Fruit fly (Drosophila melanogaster) whole organism, embryonic: Measurements from ENCODE around the gene UQCR-6.4L.

Experiments used
- Abd-B ChIP-seq: fragments of 200-800 bp; sonication (Bioruptor generic); optimal IDR thresholded peaks from 2 replicates; lab custom pipeline; 2018; ENCODE audit warnings: missing biosample characterization, mild to moderate bottlenecking, missing genetic modification characterization, moderate library complexity
- Ada2b ChIP-seq: fragments of 200-800 bp; sonication (Bioruptor generic); IDR thresholded peaks from 2 replicates; pipeline ENCODE4 v1.3.6; 2022; ENCODE audit warnings: missing biosample characterization, missing genetic modification characterization
- Atf6 ChIP-seq: fragments of 200-800 bp; sonication (Bioruptor generic); IDR thresholded peaks from 2 replicates; pipeline ENCODE4 v1.3.6; 2022; ENCODE audit warnings: missing biosample characterization, missing genetic modification characterization
- CG10654 ChIP-seq: fragments of 200-800 bp; sonication (Bioruptor generic); optimal IDR thresholded peaks from 2 replicates; lab custom pipeline; 2016; ENCODE audit warnings: missing biosample characterization, missing genetic modification characterization
- CG10979 ChIP-seq: fragments of 200-800 bp; sonication (Bioruptor generic); optimal IDR thresholded peaks from 2 replicates; lab custom pipeline; 2018; ENCODE audit warnings: missing biosample characterization, mild to moderate bottlenecking, missing genetic modification characterization, moderate library complexity
- CG11504 ChIP-seq: fragments of 200-800 bp; sonication (Bioruptor generic); optimal IDR thresholded peaks from 3 replicates; lab custom pipeline; 2019; ENCODE audit warnings: missing biosample characterization, mild to moderate bottlenecking, missing genetic modification characterization, moderate library complexity
- CG11696 ChIP-seq: fragments of 200-800 bp; sonication (Bioruptor generic); IDR thresholded peaks from 2 replicates; pipeline ENCODE4 v1.3.6; 2022; ENCODE audit warnings: missing biosample characterization, missing genetic modification characterization
- CG11723 ChIP-seq: fragments of 200-800 bp; sonication (Bioruptor generic); optimal IDR thresholded peaks from 2 replicates; lab custom pipeline; 2017; ENCODE audit warnings: missing biosample characterization, mild to moderate bottlenecking, missing genetic modification characterization
- CG12071 ChIP-seq: fragments of 200-800 bp; sonication (Bioruptor generic); optimal IDR thresholded peaks from 3 replicates; lab custom pipeline; 2018; ENCODE audit warnings: missing biosample characterization, mild to moderate bottlenecking, missing genetic modification characterization
- CG12391 ChIP-seq: fragments of 200-800 bp; sonication (Bioruptor generic); optimal IDR thresholded peaks from 3 replicates; lab custom pipeline; 2018; ENCODE audit warnings: missing biosample characterization, mild to moderate bottlenecking, missing genetic modification characterization, moderate library complexity
- CG12942 ChIP-seq: fragments of 200-800 bp; sonication (Bioruptor generic); optimal IDR thresholded peaks from 3 replicates; lab custom pipeline; 2016; ENCODE audit warnings: missing biosample characterization, missing genetic modification characterization
- CG14441 ChIP-seq: fragments of 200-800 bp; sonication (Bioruptor generic); IDR thresholded peaks from 2 replicates; pipeline ENCODE4 v1.3.6; 2022; ENCODE audit warnings: missing biosample characterization, missing genetic modification characterization
- CG14710 ChIP-seq: fragments of 200-800 bp; sonication (Bioruptor generic); optimal IDR thresholded peaks from 3 replicates; lab custom pipeline; 2019; ENCODE audit warnings: missing biosample characterization, mild to moderate bottlenecking, missing genetic modification characterization, moderate library complexity
- CG14860 ChIP-seq: fragments of 200-800 bp; sonication (Bioruptor generic); IDR thresholded peaks from 3 replicates; pipeline ENCODE4 v1.3.6; 2022; ENCODE audit warnings: missing biosample characterization, missing genetic modification characterization; ENCODE audit not compliant: partially characterized antibody
- CG14965 ChIP-seq: fragments of 200-800 bp; sonication (Bioruptor generic); optimal IDR thresholded peaks from 2 replicates; lab custom pipeline; 2016; ENCODE audit warnings: missing biosample characterization, missing genetic modification characterization, borderline replicate concordance
- CG2712 ChIP-seq: fragments of 200-800 bp; optimal IDR thresholded peaks from 3 replicates; lab custom pipeline; 2019; ENCODE audit warnings: missing biosample characterization, mild to moderate bottlenecking, missing genetic modification characterization, moderate library complexity
- CG31441 ChIP-seq: fragments of 200-800 bp; sonication (Bioruptor generic); IDR thresholded peaks from 2 replicates; pipeline ENCODE4 v1.3.6; 2022; ENCODE audit warnings: missing biosample characterization, missing genetic modification characterization
- CG4707 ChIP-seq: fragments of 200-800 bp; sonication (Bioruptor generic); optimal IDR thresholded peaks from 2 replicates; lab custom pipeline; 2018; ENCODE audit warnings: missing biosample characterization, mild to moderate bottlenecking, missing genetic modification characterization, moderate library complexity
- CG6254 ChIP-seq: fragments of 200-800 bp; sonication (Bioruptor generic); optimal IDR thresholded peaks from 3 replicates; lab custom pipeline; 2017; ENCODE audit warnings: mild to moderate bottlenecking, missing biosample characterization, missing genetic modification reagents, missing genetic modification characterization
- CG9609 ChIP-seq: fragments of 200-800 bp; sonication (Bioruptor generic); optimal IDR thresholded peaks from 3 replicates; lab custom pipeline; 2016; ENCODE audit warnings: missing biosample characterization, missing genetic modification characterization
- CrebB ChIP-seq: fragments of 200-800 bp; sonication (Bioruptor generic); optimal IDR thresholded peaks from 3 replicates; lab custom pipeline; 2018; ENCODE audit warnings: missing biosample characterization, mild to moderate bottlenecking, missing genetic modification characterization
- Dek ChIP-seq: fragments of 200-800 bp; sonication (Bioruptor generic); optimal IDR thresholded peaks from 3 replicates; lab custom pipeline; 2019; ENCODE audit warnings: missing biosample characterization, mild to moderate bottlenecking, missing genetic modification characterization, moderate library complexity
- Dip2 ChIP-seq: fragments of 200-800 bp; sonication (Bioruptor generic); IDR thresholded peaks from 2 replicates; pipeline ENCODE4 v1.3.6; 2022; ENCODE audit warnings: missing biosample characterization, missing genetic modification characterization
- H2.0 ChIP-seq: fragments of 200-800 bp; sonication (Bioruptor generic); IDR thresholded peaks from 2 replicates; pipeline ENCODE4 v1.3.6; 2022; ENCODE audit warnings: missing biosample characterization, missing genetic modification characterization
- Optix ChIP-seq: fragments of 200-800 bp; sonication (Bioruptor generic); IDR thresholded peaks from 3 replicates; pipeline ENCODE4 v1.3.6; 2022; ENCODE audit warnings: missing biosample characterization, missing genetic modification characterization
- Ptx1 ChIP-seq: fragments of 200-800 bp; sonication (Bioruptor generic); IDR thresholded peaks from 2 replicates; pipeline ENCODE4 v1.3.6; 2022; ENCODE audit warnings: missing biosample characterization, missing genetic modification characterization
- Sox102F ChIP-seq: fragments of 200-800 bp; sonication (Bioruptor generic); optimal IDR thresholded peaks from 2 replicates; lab custom pipeline; 2018; ENCODE audit warnings: missing biosample characterization, mild to moderate bottlenecking, missing genetic modification characterization, moderate library complexity
- TFAM ChIP-seq: fragments of 200-800 bp; sonication (Bioruptor generic); optimal IDR thresholded peaks from 2 replicates; lab custom pipeline; 2017; ENCODE audit warnings: missing biosample characterization, missing genetic modification characterization, inconsistent platforms
- Xbp1 ChIP-seq: fragments of 200-800 bp; sonication (Bioruptor generic); optimal IDR thresholded peaks from 3 replicates; lab custom pipeline; 2016; ENCODE audit warnings: missing biosample characterization, mild to moderate bottlenecking, missing genetic modification characterization
- Xrp1 ChIP-seq: fragments of 200-800 bp; sonication (Bioruptor generic); IDR thresholded peaks from 2 replicates; pipeline ENCODE4 v1.3.6; 2022; ENCODE audit warnings: missing biosample characterization, missing genetic modification characterization
- bsh ChIP-seq, 2 experiments: fragments of 200-800 bp; sonication (Bioruptor generic); optimal IDR thresholded peaks; 2 replicates each; lab custom pipeline; 2017 to 2018; ENCODE audit warnings: mild to moderate bottlenecking in 2 of 2, missing biosample characterization in 2 of 2, missing genetic modification characterization in 2 of 2, moderate library complexity in 1 of 2
- chinmo ChIP-seq: fragments of 200-800 bp; sonication (Bioruptor generic); IDR thresholded peaks from 4 replicates; pipeline ENCODE4 v1.3.6; 2022; ENCODE audit warnings: missing biosample characterization, missing genetic modification characterization; ENCODE audit not compliant: partially characterized antibody
- ci ChIP-seq: fragments of 200-800 bp; sonication (Bioruptor generic); IDR thresholded peaks from 3 replicates; pipeline ENCODE4 v1.3.6; 2022; ENCODE audit warnings: missing biosample characterization, missing genetic modification characterization
- dmrt99B ChIP-seq: fragments of 200-800 bp; sonication (Bioruptor generic); optimal IDR thresholded peaks from 2 replicates; lab custom pipeline; 2018; ENCODE audit warnings: missing biosample characterization, mild to moderate bottlenecking, missing genetic modification characterization, moderate library complexity
- grn ChIP-seq: fragments of 200-800 bp; sonication (Bioruptor generic); optimal IDR thresholded peaks from 3 replicates; lab custom pipeline; 2017; ENCODE audit warnings: missing biosample characterization, missing genetic modification characterization
- lmd ChIP-seq: fragments of 200-800 bp; sonication (Bioruptor generic); IDR thresholded peaks from 2 replicates; pipeline ENCODE4 v1.3.6; 2022; ENCODE audit warnings: missing biosample characterization, missing genetic modification characterization
- nmo ChIP-seq: fragments of 200-800 bp; sonication (Bioruptor generic); optimal IDR thresholded peaks from 2 replicates; lab custom pipeline; 2018; ENCODE audit warnings: missing biosample characterization, mild to moderate bottlenecking, missing genetic modification characterization, moderate library complexity
- onecut ChIP-seq: fragments of 200-800 bp; sonication (Bioruptor generic); IDR thresholded peaks from 2 replicates; pipeline ENCODE4 v1.3.6; 2022; ENCODE audit warnings: missing biosample characterization, missing genetic modification characterization
- pan ChIP-seq, 4 experiments: fragments of >200 bp in 3 of 4; fragments of 200-800 bp in 1 of 4; sonication (Bioruptor generic) in 1 of 4; optimal IDR thresholded peaks in 3 of 4; IDR thresholded peaks in 1 of 4; 2 replicates each; pipeline versions ENCODE4 v1.3.6 to Lab custom; 2017 to 2022; ENCODE audit warnings: missing biosample characterization in 2 of 4, missing genetic modification characterization in 2 of 4, mixed read lengths in 1 of 4
- prd ChIP-seq, 3 experiments: fragments of >200 bp in 2 of 3; fragments of 200-800 bp in 1 of 3; sonication (Bioruptor generic) in 1 of 3; optimal IDR thresholded peaks in 2 of 3; IDR thresholded peaks in 1 of 3; 2 replicates in 2 of 3; 3 replicates in 1 of 3; pipeline versions ENCODE4 v1.3.6 to Lab custom; 2017 to 2022; ENCODE audit warnings: missing biosample characterization in 1 of 3, missing genetic modification characterization in 1 of 3
- pros ChIP-seq: fragments of 200-800 bp; sonication (Bioruptor generic); optimal IDR thresholded peaks from 3 replicates; lab custom pipeline; 2019; ENCODE audit warnings: missing biosample characterization, mild to moderate bottlenecking, missing genetic modification characterization, moderate library complexity
- sens ChIP-seq: fragments of 200-800 bp; sonication (Bioruptor generic); peaks from one replicate; lab custom pipeline; 2016; ENCODE audit warnings: missing biosample characterization, missing genetic modification characterization
- sim ChIP-seq: fragments of 200-800 bp; sonication (Bioruptor generic); IDR thresholded peaks from 2 replicates; pipeline ENCODE4 v1.3.6; 2022; ENCODE audit warnings: missing biosample characterization, missing genetic modification characterization
- stwl ChIP-seq: fragments of 200-800 bp; sonication (Bioruptor generic); optimal IDR thresholded peaks from 3 replicates; lab custom pipeline; 2018; ENCODE audit warnings: missing biosample characterization, mild to moderate bottlenecking, missing genetic modification characterization, moderate library complexity
- tgo ChIP-seq: fragments of 200-800 bp; sonication (Bioruptor generic); IDR thresholded peaks from 3 replicates; pipeline ENCODE4 v1.3.6; 2022; ENCODE audit warnings: missing biosample characterization, missing genetic modification characterization
- tna ChIP-seq: fragments of 200-800 bp; sonication (Bioruptor generic); IDR thresholded peaks from 2 replicates; pipeline ENCODE4 v1.3.6; 2022; ENCODE audit warnings: missing biosample characterization, missing genetic modification characterization; ENCODE audit not compliant: partially characterized antibody
- tup ChIP-seq: fragments of 200-800 bp; sonication (Bioruptor generic); optimal IDR thresholded peaks from 2 replicates; lab custom pipeline; 2016; ENCODE audit warnings: missing biosample characterization, mild to moderate bottlenecking, missing genetic modification characterization, moderate library complexity
- unpg ChIP-seq: fragments of 200-800 bp; sonication (Bioruptor generic); optimal IDR thresholded peaks from 3 replicates; lab custom pipeline; 2018; ENCODE audit warnings: missing biosample characterization, mild to moderate bottlenecking, missing genetic modification characterization, moderate library complexity
- wek ChIP-seq: fragments of 200-800 bp; sonication (Bioruptor generic); optimal IDR thresholded peaks from 3 replicates; lab custom pipeline; 2018; ENCODE audit warnings: missing biosample characterization, mild to moderate bottlenecking, missing genetic modification characterization, moderate library complexity
- wor ChIP-seq: fragments of 200-800 bp; sonication (Bioruptor generic); IDR thresholded peaks from 2 replicates; pipeline ENCODE4 v1.3.6; 2022; ENCODE audit warnings: missing biosample characterization, missing genetic modification characterization

Gene UQCR-6.4L

DNA sequence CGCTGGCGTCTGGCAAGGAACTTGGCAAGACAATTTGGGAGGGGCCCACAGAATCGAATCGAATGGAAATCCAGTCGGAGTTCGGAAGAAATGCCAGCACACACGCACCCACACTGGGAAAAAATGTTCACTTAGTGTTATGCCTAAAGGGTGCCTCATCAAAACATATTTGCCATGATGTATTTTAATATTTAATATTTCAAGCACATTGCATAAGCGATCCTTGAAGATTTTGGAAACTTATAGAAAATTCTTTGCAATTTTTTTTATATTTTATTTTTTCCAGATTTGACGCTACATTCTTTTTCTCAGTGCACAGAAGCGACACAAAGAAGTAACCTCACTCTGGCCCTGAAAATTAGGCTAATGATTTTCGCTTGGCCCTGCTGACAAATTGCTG, 457 bp upstream of the UQCR-6.4L start (continued):
- TF ChIP-seq Atf6 (GFP tag; lab: Robert Waterston, UW) (peak; percentile 25; the same call in 1 of the 2 replicates), stwl (tag; lab: Kevin White, UChicago) (no peak), Xrp1 (peak; percentile 51; the same call in 1 of the 2 replicates), tgo (peak; percentile 27; the same call in 1 of the 3 replicates), wor (GFP tag; lab: Robert Waterston, UW) (no peak), bsh (GFP tag; optimal IDR thresholded peaks at IDR 0.05; lab: Kevin White, UChicago) (peak in 1 of 2 experiments; percentile 35), CG2712 (tag; lab: Kevin White, UChicago) (peak; percentile 39), TFAM (GFP tag; lab: Kevin White, UChicago) (no peak), Dek (tag; lab: Kevin White, UChicago) (no peak), CG12071 (no peak), onecut (GFP tag; lab: Robert Waterston, UW) (no peak), CG12391 (tag; lab: Kevin White, UChicago) (peak; percentile 29), Abd-B (GFP tag; lab: Kevin White, UChicago) (no peak), CG14710 (tag; lab: Kevin White, UChicago) (peak; percentile 7), pan (optimal IDR thresholded peaks at IDR 0.05; lab: Kevin White, UChicago) (no peak), pan (GFP tag; optimal IDR thresholded peaks at IDR 0.05 in 1 of 2, IDR thresholded peaks at IDR 0.05 in 1 of 2) (peak in 1 of 2 experiments; percentile 25), Dip2 (GFP tag; lab: Robert Waterston, UW) (no peak), ci (GFP tag; lab: Robert Waterston, UW) (peak; percentile 31; the same call in 1 of the 3 replicates), Xbp1 (GFP tag; lab: Kevin White, UChicago) (peak; percentile 14), Ada2b (GFP tag; lab: Robert Waterston, UW) (0 out of 2 replicates have a peak, but pooled peaks have one; percentile 15), CG10979 (tag; lab: Kevin White, UChicago) (peak; percentile 43), lmd (GFP tag; lab: Robert Waterston, UW) (peak; percentile 32; the same call in 1 of the 2 replicates), sens (peak; percentile 68), prd (optimal IDR thresholded peaks at IDR 0.05; lab: Kevin White, UChicago) (no peak), prd (GFP tag; IDR thresholded peaks at IDR 0.05; lab: Robert Waterston, UW) (peak; percentile 50; the same call in 2 of the 3 replicates), Ptx1 (peak; percentile 23; the same call in 1 of the 2 replicates), CG4707 (GFP tag; lab: Kevin White, UChicago) (no peak), unpg (GFP tag; lab: Kevin White, UChicago) (peak; percentile 13), dmrt99B (peak; percentile 7), H2.0 (0 out of 2 replicates have a peak, but pooled peaks have one; percentile 11), CG31441 (GFP tag; lab: Robert Waterston, UW) (0 out of 2 replicates have a peak, but pooled peaks have one; percentile 32), Sox102F (GFP tag; lab: Kevin White, UChicago) (peak; percentile 42), CG11504 (peak; percentile 39), nmo (peak; percentile 13), chinmo (GFP tag; lab: Robert Waterston, UW) (no peak)

DNA sequence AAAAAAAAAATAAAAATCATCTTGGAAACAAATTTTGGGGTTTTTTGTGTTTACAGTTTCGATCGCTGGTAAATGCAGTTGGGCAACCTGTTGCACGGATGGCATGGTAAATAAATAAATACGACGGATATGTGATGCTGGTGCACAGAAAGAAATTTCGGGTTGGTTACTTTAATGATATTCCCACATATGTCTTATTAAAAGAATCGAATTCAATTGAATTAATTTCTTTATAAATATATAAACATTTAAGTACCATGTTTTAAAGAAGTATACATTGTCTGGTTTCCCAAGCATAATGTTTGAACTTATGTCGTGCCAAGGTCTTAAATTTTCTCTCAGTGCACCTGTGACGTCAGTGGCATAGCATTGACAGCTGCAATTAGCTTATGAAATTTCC, 945 bp downstream of the UQCR-6.4L start:
- no peak for TF ChIP-seq CG14860
- TF ChIP-seq CG11696 (GFP tag; lab: Robert Waterston, UW), result no peak
- no peak for TF ChIP-seq tup
- no peak for TF ChIP-seq CG14965 (GFP tag; lab: Kevin White, UChicago)
- TF ChIP-seq CG12942 (GFP tag; lab: Kevin White, UChicago), result peak; percentile 39
- no peak for TF ChIP-seq Optix
- no peak for TF ChIP-seq CG9609 (GFP tag; lab: Kevin White, UChicago)
- TF ChIP-seq sim, result no peak
- no peak for TF ChIP-seq CrebB
- 0 out of 2 replicates have a peak, but pooled peaks have one; percentile 52 for TF ChIP-seq CG14441 (GFP tag; lab: Robert Waterston, UW)
- peak; percentile 23 for TF ChIP-seq CG10654 (GFP tag; lab: Kevin White, UChicago)
- peak; percentile 33 for TF ChIP-seq CG11723 (GFP tag; lab: Kevin White, UChicago)
- no peak for TF ChIP-seq pros
- no peak for TF ChIP-seq wek (GFP tag; lab: Kevin White, UChicago)
- no peak for TF ChIP-seq grn (GFP tag; lab: Kevin White, UChicago)
- TF ChIP-seq CG6254 (GFP tag; lab: Kevin White, UChicago), result peak; percentile 65
- TF ChIP-seq tna (GFP tag; lab: Robert Waterston, UW), result no peak
